Fruit fly (Drosophila melanogaster) whole organism, embryonic: ENCODE results near the gene waw.

ENCODE experiments used
- Ada2b ChIP-seq: fragments of 200-800 bp; sonication (Bioruptor generic); IDR thresholded peaks from 2 replicates; pipeline ENCODE4 v1.3.6; 2022; ENCODE audit warnings: missing biosample characterization, missing genetic modification characterization
- B-H1 ChIP-seq: fragments of 200-800 bp; sonication (Bioruptor generic); IDR thresholded peaks from 3 replicates; pipeline ENCODE4 v1.3.6; 2022; ENCODE audit warnings: missing biosample characterization, missing genetic modification characterization
- CG10209 ChIP-seq: fragments of 200-800 bp; sonication (Bioruptor generic); optimal IDR thresholded peaks from 3 replicates; lab custom pipeline; 2017; ENCODE audit warnings: missing biosample characterization, mild to moderate bottlenecking, missing genetic modification characterization, missing genetic modification reagents
- CG11247 ChIP-seq: fragments of 200-800 bp; sonication (Bioruptor generic); IDR thresholded peaks from 2 replicates; pipeline ENCODE4 v1.3.6; 2022; ENCODE audit warnings: missing biosample characterization, missing genetic modification characterization
- CG11456 ChIP-seq: fragments of 200-800 bp; sonication (Bioruptor generic); IDR thresholded peaks from 3 replicates; pipeline ENCODE4 v1.3.6; 2022; ENCODE audit warnings: missing biosample characterization, missing genetic modification characterization
- CG11504 ChIP-seq: fragments of 200-800 bp; sonication (Bioruptor generic); optimal IDR thresholded peaks from 3 replicates; lab custom pipeline; 2019; ENCODE audit warnings: missing biosample characterization, mild to moderate bottlenecking, missing genetic modification characterization, moderate library complexity
- CG12071 ChIP-seq: fragments of 200-800 bp; sonication (Bioruptor generic); optimal IDR thresholded peaks from 3 replicates; lab custom pipeline; 2018; ENCODE audit warnings: missing biosample characterization, mild to moderate bottlenecking, missing genetic modification characterization
- CG14667 ChIP-seq: fragments of 200-800 bp; sonication (Bioruptor generic); IDR thresholded peaks from 2 replicates; pipeline ENCODE4 v1.3.6; 2022; ENCODE audit warnings: missing biosample characterization, missing genetic modification characterization
- CG2199 ChIP-seq: fragments of 200-800 bp; sonication (Bioruptor generic); IDR thresholded peaks from 3 replicates; pipeline ENCODE4 v1.3.6; 2022; ENCODE audit warnings: missing biosample characterization, missing genetic modification characterization
- CG32767 ChIP-seq: fragments of 200-800 bp; sonication (Bioruptor generic); IDR thresholded peaks from 2 replicates; pipeline ENCODE4 v1.3.6; 2022; ENCODE audit warnings: missing biosample characterization, missing genetic modification characterization
- CG3407 ChIP-seq: fragments of 200-800 bp; sonication (Bioruptor generic); optimal IDR thresholded peaks from 2 replicates; lab custom pipeline; 2018; ENCODE audit warnings: missing biosample characterization, mild to moderate bottlenecking, missing genetic modification characterization
- CG5180 ChIP-seq: fragments of 200-800 bp; sonication (Bioruptor generic); optimal IDR thresholded peaks from 3 replicates; lab custom pipeline; 2017; ENCODE audit warnings: missing biosample characterization, missing genetic modification characterization, mild to moderate bottlenecking, moderate library complexity, missing genetic modification reagents
- CG6765 ChIP-seq: fragments of 200-800 bp; sonication (Bioruptor generic); optimal IDR thresholded peaks from 3 replicates; lab custom pipeline; 2017; ENCODE audit warnings: missing biosample characterization, mild to moderate bottlenecking, missing genetic modification characterization
- CG6854 ChIP-seq: fragments of 200-800 bp; sonication (Bioruptor generic); optimal IDR thresholded peaks from 3 replicates; lab custom pipeline; 2017; ENCODE audit warnings: missing biosample characterization, mild to moderate bottlenecking, missing genetic modification characterization
- CG7357 ChIP-seq: fragments of 200-800 bp; sonication (Bioruptor generic); IDR thresholded peaks from 3 replicates; pipeline ENCODE4 v1.3.6; 2022; ENCODE audit warnings: missing biosample characterization, missing genetic modification characterization
- CG7963 ChIP-seq: fragments of 200-800 bp; sonication (Bioruptor generic); IDR thresholded peaks from 3 replicates; pipeline ENCODE4 v1.3.6; 2022; ENCODE audit warnings: missing biosample characterization, missing genetic modification characterization; ENCODE audit not compliant: partially characterized antibody
- CG9437 ChIP-seq: fragments of 200-800 bp; sonication (Bioruptor generic); optimal IDR thresholded peaks from 2 replicates; lab custom pipeline; 2018; ENCODE audit warnings: missing biosample characterization, mild to moderate bottlenecking, missing genetic modification characterization
- CTCF ChIP-seq: fragments of 200-800 bp; sonication (Bioruptor generic); optimal IDR thresholded peaks from 2 replicates; lab custom pipeline; 2017; ENCODE audit warnings: missing biosample characterization, mild to moderate bottlenecking, missing genetic modification characterization, moderate library complexity
- Chrac-16 ChIP-seq: fragments of 200-800 bp; sonication (Bioruptor generic); optimal IDR thresholded peaks from 3 replicates; lab custom pipeline; 2016; ENCODE audit warnings: missing biosample characterization, missing genetic modification characterization
- Dip2 ChIP-seq: fragments of 200-800 bp; sonication (Bioruptor generic); IDR thresholded peaks from 2 replicates; pipeline ENCODE4 v1.3.6; 2022; ENCODE audit warnings: missing biosample characterization, missing genetic modification characterization
- Doc2 ChIP-seq: fragments of 200-800 bp; sonication (Bioruptor generic); IDR thresholded peaks from 2 replicates; pipeline ENCODE4 v1.3.6; 2022; ENCODE audit warnings: missing biosample characterization, missing genetic modification characterization
- Doc3 ChIP-seq: fragments of 200-800 bp; sonication (Bioruptor generic); IDR thresholded peaks from 3 replicates; pipeline ENCODE4 v1.3.6; 2022; ENCODE audit warnings: missing biosample characterization, missing genetic modification characterization; ENCODE audit not compliant: partially characterized antibody
- Fer2 ChIP-seq: fragments of 200-800 bp; sonication (Bioruptor generic); optimal IDR thresholded peaks from 2 replicates; lab custom pipeline; 2018; ENCODE audit warnings: missing biosample characterization, mild to moderate bottlenecking, missing genetic modification characterization, moderate library complexity
- GATAe ChIP-seq: fragments of 200-800 bp; sonication (Bioruptor generic); conservative IDR thresholded peaks from 2 replicates; pipeline ENCODE4 v1.3.6; 2022; ENCODE audit warnings: missing biosample characterization, missing genetic modification characterization
- HmgZ ChIP-seq: fragments of 200-800 bp; sonication (Bioruptor generic); optimal IDR thresholded peaks from 2 replicates; lab custom pipeline; 2018; ENCODE audit warnings: missing biosample characterization, mild to moderate bottlenecking, missing genetic modification characterization
- Hr51 ChIP-seq, 2 experiments: fragments of 200-800 bp; sonication (Bioruptor generic); optimal IDR thresholded peaks; 2 replicates in 1 of 2; 3 replicates in 1 of 2; lab custom pipeline; 2016 to 2018; ENCODE audit warnings: missing biosample characterization in 2 of 2, missing genetic modification characterization in 2 of 2, mild to moderate bottlenecking in 1 of 2, moderate library complexity in 1 of 2
- Nf-YA ChIP-seq: fragments of 200-800 bp; sonication (Bioruptor generic); IDR thresholded peaks from 2 replicates; pipeline ENCODE4 v1.3.6; 2022; ENCODE audit warnings: missing biosample characterization, missing genetic modification characterization
- Ptx1 ChIP-seq: fragments of 200-800 bp; sonication (Bioruptor generic); IDR thresholded peaks from 2 replicates; pipeline ENCODE4 v1.3.6; 2022; ENCODE audit warnings: missing biosample characterization, missing genetic modification characterization
- Sin3A ChIP-seq: fragments of >200 bp; optimal IDR thresholded peaks from 2 replicates; lab custom pipeline; 2018
- Trl ChIP-seq, 3 experiments: fragments of >200 bp in 2 of 3; fragments of 200-800 bp in 1 of 3; sonication (Bioruptor generic) in 1 of 3; optimal IDR thresholded peaks; 2 replicates in 1 of 3; 3 replicates in 2 of 3; lab custom pipeline; 2016 to 2017; ENCODE audit warnings: missing biosample characterization in 1 of 3, missing genetic modification characterization in 1 of 3
- amos ChIP-seq: fragments of 200-800 bp; sonication (Bioruptor generic); IDR thresholded peaks from 2 replicates; pipeline ENCODE4 v1.3.6; 2022; ENCODE audit warnings: missing biosample characterization, missing genetic modification characterization; ENCODE audit not compliant: partially characterized antibody
- aop ChIP-seq: fragments of 200-800 bp; sonication (Bioruptor generic); IDR thresholded peaks from 2 replicates; pipeline ENCODE4 v1.3.6; 2022; ENCODE audit warnings: missing biosample characterization, missing genetic modification characterization
- bsh ChIP-seq, 2 experiments: fragments of 200-800 bp; sonication (Bioruptor generic); optimal IDR thresholded peaks; 2 replicates each; lab custom pipeline; 2017 to 2018; ENCODE audit warnings: mild to moderate bottlenecking in 2 of 2, missing biosample characterization in 2 of 2, missing genetic modification characterization in 2 of 2, moderate library complexity in 1 of 2
- cad ChIP-seq: fragments of >200 bp; optimal IDR thresholded peaks from 2 replicates; lab custom pipeline; 2017; ENCODE audit warnings: missing biosample characterization, missing genetic modification characterization
- crp ChIP-seq, 2 experiments: fragments of 200-800 bp; sonication (Bioruptor generic); optimal IDR thresholded peaks; 2 replicates in 1 of 2; 3 replicates in 1 of 2; lab custom pipeline; 2017; ENCODE audit warnings: missing biosample characterization in 2 of 2, missing genetic modification characterization in 2 of 2, mild to moderate bottlenecking in 1 of 2, moderate library complexity in 1 of 2
- gcm ChIP-seq: fragments of 200-800 bp; sonication (Bioruptor generic); optimal IDR thresholded peaks from 2 replicates; lab custom pipeline; 2019; ENCODE audit warnings: missing biosample characterization, mild to moderate bottlenecking, missing genetic modification characterization, moderate library complexity
- ham ChIP-seq: fragments of 200-800 bp; sonication (Bioruptor generic); IDR thresholded peaks from 2 replicates; pipeline ENCODE4 v1.3.6; 2022; ENCODE audit warnings: missing biosample characterization, missing genetic modification characterization
- klu ChIP-seq: fragments of 200-800 bp; sonication (Bioruptor generic); IDR thresholded peaks from 2 replicates; pipeline ENCODE4 v1.3.6; 2022; ENCODE audit warnings: missing biosample characterization, missing genetic modification characterization
- lbe ChIP-seq: fragments of 200-800 bp; sonication (Bioruptor generic); optimal IDR thresholded peaks from 2 replicates; lab custom pipeline; 2016; ENCODE audit warnings: missing biosample characterization, mild to moderate bottlenecking, missing genetic modification characterization
- lmd ChIP-seq: fragments of 200-800 bp; sonication (Bioruptor generic); IDR thresholded peaks from 2 replicates; pipeline ENCODE4 v1.3.6; 2022; ENCODE audit warnings: missing biosample characterization, missing genetic modification characterization
- maf-S ChIP-seq: fragments of 200-800 bp; sonication (Bioruptor generic); optimal IDR thresholded peaks from 2 replicates; lab custom pipeline; 2016; ENCODE audit warnings: missing biosample characterization, missing genetic modification characterization
- oc ChIP-seq: fragments of 200-800 bp; sonication (Bioruptor generic); optimal IDR thresholded peaks from 2 replicates; lab custom pipeline; 2018; ENCODE audit warnings: missing biosample characterization, mild to moderate bottlenecking, missing genetic modification characterization, moderate library complexity
- otp ChIP-seq: fragments of 200-800 bp; sonication (Bioruptor generic); IDR thresholded peaks from 3 replicates; pipeline ENCODE4, ENCODE4 v1.3.6; 2022; ENCODE audit warnings: missing biosample characterization, missing genetic modification characterization
- pum ChIP-seq: fragments of 200-800 bp; sonication (Bioruptor generic); optimal IDR thresholded peaks from 2 replicates; lab custom pipeline; 2016; ENCODE audit warnings: missing biosample characterization, missing genetic modification characterization
- ranshi ChIP-seq: fragments of 200-800 bp; sonication (Bioruptor generic); IDR thresholded peaks from 2 replicates; pipeline ENCODE4 v1.3.6; 2022; ENCODE audit warnings: missing biosample characterization, missing genetic modification characterization
- schlank ChIP-seq: fragments of 200-800 bp; sonication (Bioruptor generic); optimal IDR thresholded peaks from 2 replicates; lab custom pipeline; 2018; ENCODE audit warnings: missing biosample characterization, mild to moderate bottlenecking, missing genetic modification characterization
- sim ChIP-seq: fragments of 200-800 bp; sonication (Bioruptor generic); IDR thresholded peaks from 2 replicates; pipeline ENCODE4 v1.3.6; 2022; ENCODE audit warnings: missing biosample characterization, missing genetic modification characterization
- slbo ChIP-seq: fragments of 200-800 bp; sonication (Bioruptor generic); IDR thresholded peaks from 2 replicates; pipeline ENCODE4 v1.3.6; 2022; ENCODE audit warnings: missing biosample characterization, missing genetic modification characterization
- trh ChIP-seq: fragments of 200-800 bp; sonication (Bioruptor generic); optimal IDR thresholded peaks from 2 replicates; lab custom pipeline; 2016; ENCODE audit warnings: missing biosample characterization, missing genetic modification characterization
- zf30C ChIP-seq: fragments of 200-800 bp; sonication (Bioruptor generic); optimal IDR thresholded peaks from 3 replicates; lab custom pipeline; 2018; ENCODE audit warnings: missing biosample characterization, mild to moderate bottlenecking, missing genetic modification characterization

waw gene

dm6 chrX:21367363-21368072 is 4.7 kb downstream of the waw start (continued):
- TF ChIP-seq Doc2 (GFP tag; lab: Robert Waterston, UW) (peak; percentile 89), maf-S (GFP tag; lab: Kevin White, UChicago) (peak; percentile 95), Ada2b (GFP tag; lab: Robert Waterston, UW) (peak; percentile 96), Fer2 (peak; percentile 97), CG9437 (GFP tag; lab: Kevin White, UChicago) (peak; percentile 93), sim (peak; percentile 90), CG7357 (GFP tag; lab: Robert Waterston, UW) (peak; percentile 91), CG12071 (GFP tag; lab: Kevin White, UChicago) (peak; percentile 96), CG2199 (GFP tag; lab: Robert Waterston, UW) (peak; percentile 89), CG7963 (0 out of 3 replicates have a peak, but pooled peaks have one; percentile 30), amos (GFP tag; lab: Robert Waterston, UW) (no peak), gcm (GFP tag; lab: Kevin White, UChicago) (peak; percentile 98), Trl (optimal IDR thresholded peaks at IDR 0.05; lab: Kevin White, UChicago) (peak in 1 of 2 experiments; percentile 9), Trl (GFP tag; optimal IDR thresholded peaks at IDR 0.05; lab: Kevin White, UChicago) (peak; percentile 94), CG11456 (peak; percentile 96), lbe (GFP tag; lab: Kevin White, UChicago) (peak; percentile 92), ham (GFP tag; lab: Robert Waterston, UW) (peak; percentile 93), CG6765 (peak; percentile 95), CG10209 (GFP tag; lab: Kevin White, UChicago) (peak; percentile 98), slbo (peak; percentile 97), Hr51 (GFP tag; optimal IDR thresholded peaks at IDR 0.05; lab: Kevin White, UChicago) (peak; percentile 96 to 98), Sin3A (lab: Kevin White, UChicago) (no peak), CG6854 (GFP tag; lab: Kevin White, UChicago) (peak; percentile 96), CG14667 (GFP tag; lab: Robert Waterston, UW) (peak; percentile 92), HmgZ (tag; lab: Kevin White, UChicago) (peak; percentile 99), Chrac-16 (GFP tag; lab: Kevin White, UChicago) (peak; percentile 97), oc (tag; lab: Kevin White, UChicago) (peak; percentile 97), pum (peak; percentile 92), GATAe (GFP tag; lab: Robert Waterston, UW) (peak; percentile 83), klu (GFP tag; lab: Robert Waterston, UW) (peak; percentile 94), B-H1 (GFP tag; lab: Robert Waterston, UW) (peak; percentile 94), ranshi (GFP tag; lab: Robert Waterston, UW) (peak; percentile 96), Nf-YA (GFP tag; lab: Robert Waterston, UW) (peak; percentile 94), bsh (GFP tag; optimal IDR thresholded peaks at IDR 0.05; lab: Kevin White, UChicago) (peak; percentile 97), zf30C (GFP tag; lab: Kevin White, UChicago) (peak; percentile 36), CTCF (GFP tag; lab: Kevin White, UChicago) (peak; percentile 70), trh (peak; percentile 94), Doc3 (GFP tag; lab: Robert Waterston, UW) (no peak), CG11504 (tag; lab: Kevin White, UChicago) (peak; percentile 98), schlank (peak; percentile 98), CG5180 (GFP tag; lab: Kevin White, UChicago) (peak; percentile 92), otp (GFP tag; lab: Robert Waterston, UW) (peak; percentile 86; the same call in 2 of the 3 replicates), CG11247 (GFP tag; lab: Robert Waterston, UW) (peak; percentile 94), crp (GFP tag; optimal IDR thresholded peaks at IDR 0.05; lab: Kevin White, UChicago) (peak in 1 of 2 experiments; percentile 56), CG3407 (GFP tag; lab: Kevin White, UChicago) (peak; percentile 95), aop (peak; percentile 82), CG32767 (GFP tag; lab: Robert Waterston, UW) (peak; percentile 95), cad (no peak), lmd (peak; percentile 98), Dip2 (peak; percentile 71), Ptx1 (GFP tag; lab: Robert Waterston, UW) (peak; percentile 97)
